Worm (Caenorhabditis elegans) whole organism, early embryonic: ENCODE measurements around the gene acr-12.

Experiments
- B0310.2 ChIP-seq: sonication (generic microtip); optimal IDR thresholded peaks from 2 replicates; lab custom pipeline; 2016; ENCODE audit warnings: mild to moderate bottlenecking, missing genetic modification characterization, missing compliant biosample characterization
- F13C5.2 ChIP-seq: sonication (generic microtip); optimal IDR thresholded peaks from 2 replicates; lab custom pipeline; 2017; ENCODE audit warnings: mild to moderate bottlenecking, missing genetic modification characterization, inconsistent platforms, missing compliant biosample characterization
- aly-1 ChIP-seq: sonication (generic microtip); optimal IDR thresholded peaks from 2 replicates; lab custom pipeline; 2016; ENCODE audit warnings: missing genetic modification characterization, missing compliant biosample characterization
- ama-1 ChIP-seq: fragments of 150-350 bp; optimal IDR thresholded peaks from 2 replicates; lab custom pipeline; 2014
- ceh-13 ChIP-seq: fragments of 200-800 bp; sonication (Bioruptor generic); optimal IDR thresholded peaks from 2 replicates; lab custom pipeline; 2018; ENCODE audit warnings: mild to moderate bottlenecking, missing genetic modification characterization, missing compliant biosample characterization
- ceh-36 ChIP-seq: sonication (generic microtip); optimal IDR thresholded peaks from 2 replicates; lab custom pipeline; 2016; ENCODE audit warnings: missing genetic modification characterization, inconsistent platforms, missing compliant biosample characterization
- ets-7 ChIP-seq: sonication (generic microtip); optimal IDR thresholded peaks from 2 replicates; lab custom pipeline; 2016; ENCODE audit warnings: missing genotype, missing genetic modification characterization, missing compliant biosample characterization
- flt-1 ChIP-seq: fragments of 200-800 bp; sonication (Bioruptor generic); IDR thresholded peaks from 2 replicates; pipeline ENCODE4 v1.3.6; 2022; ENCODE audit warnings: missing genetic modification characterization, missing compliant biosample characterization
- hmbx-1 ChIP-seq: sonication (generic microtip); optimal IDR thresholded peaks from 2 replicates; lab custom pipeline; 2016; ENCODE audit warnings: mild to moderate bottlenecking, missing genetic modification characterization, missing compliant biosample characterization
- hmg-4 ChIP-seq: fragments of 200-800 bp; sonication (Bioruptor generic); optimal IDR thresholded peaks from 2 replicates; lab custom pipeline; 2018; ENCODE audit warnings: mild to moderate bottlenecking, missing genetic modification characterization, missing compliant biosample characterization
- hnd-1 ChIP-seq: sonication (generic microtip); optimal IDR thresholded peaks from 2 replicates; lab custom pipeline; 2016; ENCODE audit warnings: missing genetic modification characterization, missing compliant biosample characterization
- pes-1 ChIP-seq: fragments of 200-800 bp; sonication (Bioruptor generic); IDR thresholded peaks from 2 replicates; pipeline ENCODE4 v1.3.6; 2022; ENCODE audit warnings: missing genetic modification reagents, missing genetic modification characterization, missing compliant biosample characterization
- scrt-1 ChIP-seq: fragments of 200-800 bp; sonication (Bioruptor generic); IDR thresholded peaks from 2 replicates; pipeline ENCODE4 v1.3.6; 2022; ENCODE audit warnings: missing genetic modification characterization, missing compliant biosample characterization
- sea-1 ChIP-seq: fragments of 200-800 bp; sonication (Bioruptor generic); conservative IDR thresholded peaks from 2 replicates; pipeline ENCODE4 v1.3.6; 2022; ENCODE audit warnings: missing genetic modification characterization, missing compliant biosample characterization
- tbx-11 ChIP-seq: fragments of 200-800 bp; sonication (Bioruptor generic); IDR thresholded peaks from 2 replicates; pipeline ENCODE4 v1.3.6; 2022; ENCODE audit warnings: missing genetic modification characterization, missing compliant biosample characterization
- tbx-37 ChIP-seq: fragments of 200-800 bp; sonication (Bioruptor generic); conservative IDR thresholded peaks from 2 replicates; pipeline ENCODE4 v1.3.6; 2022; ENCODE audit warnings: missing genetic modification reagents, missing genetic modification characterization, missing compliant biosample characterization
- tra-4 ChIP-seq: sonication (generic microtip); optimal IDR thresholded peaks from 2 replicates; lab custom pipeline; 2017; ENCODE audit warnings: missing genetic modification characterization, missing compliant biosample characterization

The acr-12 gene

ce11 chrX:13514384-13514783 lies 18.3 kb upstream of the acr-12 start:
- no peak for TF ChIP-seq tbx-11 (GFP tag; lab: Robert Waterston, UW)
- no peak for TF ChIP-seq ets-7 (tag; lab: Kevin White, UChicago)
- TF ChIP-seq sea-1, result no peak
- no peak for TF ChIP-seq F13C5.2 (tag; lab: Kevin White, UChicago)
- no peak for TF ChIP-seq ceh-13
- no peak for TF ChIP-seq hmbx-1 (tag; lab: Kevin White, UChicago)
- no peak for TF ChIP-seq flt-1 (GFP tag; lab: Robert Waterston, UW)
- no peak for TF ChIP-seq aly-1
- TF ChIP-seq B0310.2 (tag; lab: Kevin White, UChicago), result no peak
- TF ChIP-seq pes-1, result no peak
- TF ChIP-seq tbx-37 (GFP tag; lab: Robert Waterston, UW), result no peak
- TF ChIP-seq hnd-1 (tag; lab: Kevin White, UChicago), result no peak
- no peak for TF ChIP-seq ceh-36 (tag; lab: Kevin White, UChicago)
- TF ChIP-seq scrt-1 (GFP tag; lab: Robert Waterston, UW), result no peak

ce11 chrX:13518861-13519713 lies 13.6 kb upstream of the acr-12 start, which contains the start of the genes cdk-4 and F18H3.1:
Gene cdk-4, minus strand, starts transcription at chrX:13518911.
Gene F18H3.1, plus strand, starts transcription at chrX:13519663.
- no peak for TF ChIP-seq sea-1
- TF ChIP-seq ceh-13, result no peak
- no peak for TF ChIP-seq aly-1
- no peak for TF ChIP-seq ama-1 (lab: Kevin White, UChicago)
- no peak for TF ChIP-seq tra-4 (tag; lab: Kevin White, UChicago)
- TF ChIP-seq flt-1 (GFP tag; lab: Robert Waterston, UW), result no peak; the same call in 1 of the 2 replicates
- peak; percentile 43 for TF ChIP-seq F13C5.2 (tag; lab: Kevin White, UChicago)
- no peak for TF ChIP-seq ceh-36 (tag; lab: Kevin White, UChicago)
- no peak for TF ChIP-seq scrt-1 (GFP tag; lab: Robert Waterston, UW)
- 0 out of 2 replicates have a peak, but pooled peaks have one; percentile 8 for TF ChIP-seq pes-1
- TF ChIP-seq hmg-4 (GFP tag; lab: Kevin White, UChicago), result peak; percentile 69

ce11 chrX:13525094-13525493 lies 7.6 kb upstream of the acr-12 start:
- TF ChIP-seq tra-4 (tag; lab: Kevin White, UChicago) (no peak), ama-1 (lab: Kevin White, UChicago) (no peak), tbx-37 (GFP tag; lab: Robert Waterston, UW) (no peak), F13C5.2 (tag; lab: Kevin White, UChicago) (no peak), hmg-4 (GFP tag; lab: Kevin White, UChicago) (no peak), pes-1 (no peak), hmbx-1 (tag; lab: Kevin White, UChicago) (no peak), ceh-36 (tag; lab: Kevin White, UChicago) (no peak), hnd-1 (tag; lab: Kevin White, UChicago) (no peak), ets-7 (tag; lab: Kevin White, UChicago) (no peak)

ce11 chrX:13526219-13527218 lies 6.1 kb upstream of the acr-12 start:
- TF ChIP-seq tbx-37 (GFP tag; lab: Robert Waterston, UW), result no peak
- no peak for TF ChIP-seq F13C5.2 (tag; lab: Kevin White, UChicago)
- TF ChIP-seq aly-1, result no peak
- TF ChIP-seq ceh-13, result no peak
- TF ChIP-seq ceh-36 (tag; lab: Kevin White, UChicago), result no peak
- TF ChIP-seq ets-7 (tag; lab: Kevin White, UChicago), result no peak
- no peak for TF ChIP-seq B0310.2 (tag; lab: Kevin White, UChicago)
- no peak for TF ChIP-seq scrt-1 (GFP tag; lab: Robert Waterston, UW)
- TF ChIP-seq hnd-1 (tag; lab: Kevin White, UChicago), result no peak
- TF ChIP-seq flt-1 (GFP tag; lab: Robert Waterston, UW), result no peak
- no peak for TF ChIP-seq pes-1
- TF ChIP-seq sea-1, result no peak
- TF ChIP-seq tra-4 (tag; lab: Kevin White, UChicago), result no peak
- TF ChIP-seq tbx-11 (GFP tag; lab: Robert Waterston, UW), result no peak
- no peak for TF ChIP-seq hmbx-1 (tag; lab: Kevin White, UChicago)
- TF ChIP-seq hmg-4 (GFP tag; lab: Kevin White, UChicago), result no peak

- TF ChIP-seq ama-1 (lab: Kevin White, UChicago) (no peak), aly-1 (peak; percentile 72), hmbx-1 (tag; lab: Kevin White, UChicago) (no peak), ets-7 (tag; lab: Kevin White, UChicago) (peak; percentile 44), tra-4 (tag; lab: Kevin White, UChicago) (no peak), hnd-1 (tag; lab: Kevin White, UChicago) (no peak), scrt-1 (GFP tag; lab: Robert Waterston, UW) (0 out of 2 replicates have a peak, but pooled peaks have one; percentile 43), flt-1 (GFP tag; lab: Robert Waterston, UW) (peak; percentile 24; the same call in 1 of the 2 replicates), F13C5.2 (tag; lab: Kevin White, UChicago) (peak; percentile 69), pes-1 (peak; percentile 48; the same call in 1 of the 2 replicates), hmg-4 (GFP tag; lab: Kevin White, UChicago) (peak; percentile 87)
These were observed 5.1 kb upstream of the acr-12 start, which contains the start of gene pab-2 for ce11 chrX:13527347-13528092. Gene pab-2, minus strand, starts transcription at chrX:13527415.
